Worm (Caenorhabditis elegans): ENCODE data around the gene C18G1.7.

DNA sequence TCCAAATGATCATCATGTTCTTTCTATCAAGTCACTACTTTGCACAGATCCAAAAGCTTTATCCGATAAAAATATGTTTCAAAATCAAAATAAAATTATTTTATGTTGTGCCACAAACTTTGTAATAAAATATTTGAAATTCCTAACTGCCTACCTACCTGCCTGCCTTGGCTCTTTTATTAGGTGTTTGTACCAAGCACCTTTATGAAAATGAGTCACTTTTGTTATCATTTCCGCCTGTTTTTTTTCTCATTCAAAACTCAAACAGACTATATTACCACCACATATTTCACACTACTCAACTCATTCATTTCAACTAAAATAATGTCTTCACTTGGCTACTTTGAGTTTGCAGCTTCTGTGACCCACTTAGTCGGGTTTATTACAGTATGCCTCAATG lies 20.9 kb upstream of the C18G1.7 start, which contains the start of gene F39G3.4:
- TF ChIP-seq hlh-30 (tag; optimal IDR thresholded peaks at IDR 0.05; ENCODE audit: insufficient read depth) (no peak), ceh-31 (tag; optimal IDR thresholded peaks at IDR 0.05) (no peak), pha-4 (tag; optimal IDR thresholded peaks at IDR 0.05) (no peak), ceh-14 (tag; optimal IDR thresholded peaks at IDR 0.05) (no peak), ceh-2 (tag; optimal IDR thresholded peaks at IDR 0.05) (no peak)
